Worm (Caenorhabditis elegans): ENCODE data around the gene T04H1.13.

DNA sequence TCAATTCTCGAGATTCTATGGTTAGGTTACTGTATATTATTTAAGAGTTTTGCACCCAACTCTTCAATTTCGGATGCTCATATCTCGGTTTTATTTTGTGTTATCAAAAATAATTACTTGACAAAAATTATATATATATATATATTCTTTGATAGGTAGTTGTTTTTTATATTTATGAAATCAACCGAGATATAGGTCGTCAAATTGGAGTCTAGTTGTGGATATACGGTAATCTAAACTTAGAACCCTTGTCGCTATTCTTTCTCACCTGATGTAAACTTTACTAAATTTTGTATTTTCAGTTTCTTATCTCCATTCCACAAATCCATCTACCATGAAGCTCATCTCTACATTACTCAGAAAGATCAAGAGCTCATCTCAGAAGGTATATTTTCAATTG lies 38.4 kb upstream of the T04H1.13 start, which contains the start of gene F55C5.10:
- TF ChIP-seq attf-4 (tag; optimal IDR thresholded peaks at IDR 0.05) (no peak), nhr-28 (tag; optimal IDR thresholded peaks at IDR 0.05) (no peak), D1046.2 (GFP tag; IDR thresholded peaks at IDR 0.05) (no peak), unc-62 (GFP tag; optimal IDR thresholded peaks at IDR 0.05 in 1 of 2) (peak in 1 of 2 experiments; percentile 27), unc-62 (tag; optimal IDR thresholded peaks at IDR 0.05) (no peak), nhr-76 (tag; optimal IDR thresholded peaks at IDR 0.05) (no peak), ama-1 (optimal IDR thresholded peaks at IDR 0.05) (no peak), dpl-1 (GFP tag; optimal IDR thresholded peaks at IDR 0.05) (no peak), lsy-2 (tag; optimal IDR thresholded peaks at IDR 0.05) (no peak), fos-1 (tag; optimal IDR thresholded peaks at IDR 0.05) (no peak), lin-39 (tag; optimal IDR thresholded peaks at IDR 0.05) (no peak), spr-1 (tag; optimal IDR thresholded peaks at IDR 0.05) (no peak)

Measured in whole organism, L4 larva.